Fruit fly (Drosophila melanogaster) S2 (cell line): ENCODE results near the gene CG17261.
A peak's percentile ranks its signal among the peaks of the same experiment; 100 is the strongest.

Source experiments
- CG8478 ChIP-seq: fragments of >200 bp; optimal IDR thresholded peaks from 2 replicates; lab custom pipeline; 2018
- CTCF ChIP-seq, 2 experiments: fragments of >200 bp; optimal IDR thresholded peaks; 2 replicates each; lab custom pipeline; 2018

The CG17261 gene

DNA sequence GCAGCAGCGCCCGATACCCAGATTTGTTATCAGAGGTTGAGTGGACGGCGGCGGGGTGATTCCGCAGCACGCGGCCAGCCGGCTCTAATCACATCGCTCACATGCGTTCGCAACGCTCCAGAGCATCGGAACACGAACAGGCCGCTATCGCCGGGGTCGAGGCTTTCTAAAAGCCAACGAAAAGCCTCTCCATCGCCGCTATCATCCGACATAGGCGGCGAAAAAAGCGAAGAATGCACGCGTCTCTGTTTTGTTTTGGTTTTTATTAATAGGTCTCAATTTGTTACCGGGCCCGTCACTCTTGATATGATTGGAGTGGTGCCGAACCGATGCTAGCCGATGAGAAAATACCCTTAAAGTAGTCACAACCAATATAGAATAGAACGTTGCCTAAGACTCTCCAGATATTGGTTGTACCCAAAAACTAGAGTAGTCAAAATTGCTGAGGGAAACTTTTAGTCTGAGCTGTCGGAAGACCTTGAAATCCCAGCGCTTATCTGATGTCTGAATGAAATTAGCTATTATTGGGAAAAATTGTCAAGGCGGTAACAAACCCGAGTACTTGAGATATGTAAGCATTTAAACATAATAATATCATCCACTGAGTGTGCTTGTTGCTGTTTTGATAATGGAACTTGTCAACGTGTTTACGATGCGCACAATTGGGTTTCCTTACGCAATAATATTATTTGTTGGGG lies at the start of gene CG17261:
Gene CG17261 (plus strand): TSS at position 634 of the 698 bp plus-strand sequence.
- TF ChIP-seq CTCF (optimal IDR thresholded peaks at IDR 0.05; lab: Kevin White, UChicago) (no peak), CG8478 (lab: Kevin White, UChicago) (no peak)

DNA sequence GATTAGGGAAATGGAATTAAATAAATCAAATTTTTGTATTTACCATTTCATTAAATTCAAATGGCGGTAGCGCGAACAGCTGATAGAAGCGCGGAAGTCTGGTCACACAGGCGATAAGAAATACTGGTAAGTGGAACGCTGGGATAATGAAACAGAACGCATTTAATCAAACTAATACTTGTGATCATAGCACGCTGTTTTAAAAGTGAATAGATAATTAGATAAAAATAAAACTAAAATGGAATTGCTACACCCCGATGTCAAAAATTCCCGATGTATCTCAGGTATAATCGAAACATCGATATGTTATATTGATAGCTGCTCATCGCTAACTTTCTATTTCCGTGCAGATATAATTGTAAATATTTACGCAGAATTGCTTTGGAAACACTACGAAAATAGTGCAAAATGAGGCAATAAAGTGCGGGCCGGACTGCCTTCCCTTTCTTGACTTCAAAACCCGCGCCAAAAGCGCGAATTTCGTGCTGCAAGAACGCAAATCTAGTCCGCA lies 49.6 kb upstream of the CG17261 start, which contains the start of the genes okr and CG3558:
Gene okr (minus strand): TSS at position 96 of the 511 bp plus-strand sequence.
Gene CG3558 (plus strand): TSS at position 207 of the 511 bp plus-strand sequence.
- TF ChIP-seq CG8478 (lab: Kevin White, UChicago) (no peak), CTCF (optimal IDR thresholded peaks at IDR 0.05; lab: Kevin White, UChicago) (peak in 1 of 2 experiments; percentile 2)

DNA sequence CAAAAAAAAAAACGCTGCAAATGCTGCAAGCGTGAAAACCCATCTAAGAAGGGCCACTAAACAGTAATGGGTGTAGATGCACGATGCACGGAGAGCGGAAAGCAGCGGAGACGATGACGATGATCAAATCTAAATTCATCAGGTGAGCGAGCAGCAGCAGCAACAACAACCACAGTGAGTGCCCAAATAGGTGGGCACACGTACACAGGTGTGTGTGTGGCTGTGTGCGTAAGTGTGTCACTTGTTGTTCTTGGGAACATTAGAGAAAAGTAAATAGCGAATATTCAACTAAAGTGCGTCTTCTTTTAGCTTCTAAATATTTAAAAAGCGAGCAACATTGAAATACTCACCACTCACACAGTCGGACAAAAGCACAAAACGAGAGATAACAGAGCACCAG lies 49.1 kb upstream of the CG17261 start:
- TF ChIP-seq CTCF (optimal IDR thresholded peaks at IDR 0.05; lab: Kevin White, UChicago) (no peak), CG8478 (lab: Kevin White, UChicago) (no peak)

DNA sequence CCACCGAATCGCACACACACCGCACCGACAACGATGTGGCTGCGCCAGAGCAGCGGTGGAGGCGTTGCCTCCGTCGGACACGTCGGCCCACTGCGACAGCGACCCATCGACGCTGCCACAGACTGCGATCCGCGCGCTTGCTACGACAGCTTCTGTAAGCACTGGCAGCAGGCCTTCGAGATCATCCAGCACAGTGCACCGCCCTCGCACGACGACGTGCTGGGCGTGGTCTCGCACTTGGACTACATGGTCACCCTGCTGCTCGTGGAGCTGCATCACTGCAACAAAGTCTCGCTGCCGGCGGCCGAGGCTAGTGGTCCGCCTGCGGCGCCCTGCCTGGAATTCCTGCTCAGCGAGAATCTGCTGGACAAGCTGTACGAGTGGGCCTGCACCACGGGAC lies 48.6 kb upstream of the CG17261 start:
- no peak for TF ChIP-seq CTCF (optimal IDR thresholded peaks at IDR 0.05; lab: Kevin White, UChicago)
- TF ChIP-seq CG8478 (lab: Kevin White, UChicago) = no peak

DNA sequence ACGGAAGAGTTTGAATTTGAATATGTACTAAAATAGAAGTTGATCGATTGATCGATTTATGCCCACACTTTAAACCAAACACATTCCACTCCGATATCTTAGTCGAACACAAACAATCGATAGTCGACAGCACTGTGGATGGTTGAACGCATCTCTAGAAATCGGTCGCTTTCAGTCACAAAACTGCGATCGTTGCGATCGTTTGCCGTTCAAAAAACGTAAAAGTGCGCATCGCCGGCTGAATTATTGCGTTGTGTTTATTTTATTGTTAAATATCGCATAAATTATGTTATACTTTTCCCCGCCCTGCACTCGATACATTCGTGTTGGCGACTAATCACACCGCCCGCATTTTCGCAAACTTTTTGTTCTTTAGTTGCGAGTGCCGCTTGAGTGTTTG lies 43.2 kb upstream of the CG17261 start, which contains the start of gene Ccdc85:
Gene Ccdc85 (plus strand): TSS at position 174 of the 400 bp plus-strand sequence.
- TF ChIP-seq CG8478 (lab: Kevin White, UChicago) (no peak), CTCF (optimal IDR thresholded peaks at IDR 0.05; lab: Kevin White, UChicago) (peak; percentile 23 to 51)

- no peak for TF ChIP-seq CTCF (optimal IDR thresholded peaks at IDR 0.05; lab: Kevin White, UChicago)
- TF ChIP-seq CG8478 (lab: Kevin White, UChicago) = no peak
Measured at dm6 chr2L:2999609-3000008, 42.7 kb upstream of the CG17261 start.

DNA sequence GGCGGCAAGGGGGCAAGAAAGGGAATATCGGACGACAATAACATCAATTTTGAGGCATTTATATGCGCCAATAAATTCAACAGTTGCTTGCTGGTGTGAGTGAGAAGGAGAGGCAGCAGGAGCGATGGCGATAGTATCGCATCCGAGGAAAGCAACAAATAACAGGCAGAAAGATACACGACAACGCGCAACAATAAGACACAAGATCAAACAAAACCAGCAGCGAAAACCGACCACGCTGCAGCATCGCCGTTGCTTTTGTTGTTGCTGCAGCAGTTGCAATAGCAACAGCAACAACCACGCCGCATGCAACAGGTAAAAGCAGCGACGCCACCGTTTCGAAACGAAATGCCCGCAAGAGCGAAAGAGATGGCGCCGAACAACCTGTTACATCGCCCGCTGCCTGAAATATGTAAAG lies 41.8 kb upstream of the CG17261 start:
- TF ChIP-seq CG8478 (lab: Kevin White, UChicago) (no peak), CTCF (optimal IDR thresholded peaks at IDR 0.05; lab: Kevin White, UChicago) (no peak)

dm6 chr2L:3001953-3002352 lies 40.4 kb upstream of the CG17261 start:
- TF ChIP-seq CTCF (optimal IDR thresholded peaks at IDR 0.05; lab: Kevin White, UChicago) (no peak), CG8478 (lab: Kevin White, UChicago) (no peak)

- no peak for TF ChIP-seq CTCF (optimal IDR thresholded peaks at IDR 0.05; lab: Kevin White, UChicago)
- no peak for TF ChIP-seq CG8478 (lab: Kevin White, UChicago)
Measured at dm6 chr2L:3003399-3003798, 39.0 kb upstream of the CG17261 start.

DNA sequence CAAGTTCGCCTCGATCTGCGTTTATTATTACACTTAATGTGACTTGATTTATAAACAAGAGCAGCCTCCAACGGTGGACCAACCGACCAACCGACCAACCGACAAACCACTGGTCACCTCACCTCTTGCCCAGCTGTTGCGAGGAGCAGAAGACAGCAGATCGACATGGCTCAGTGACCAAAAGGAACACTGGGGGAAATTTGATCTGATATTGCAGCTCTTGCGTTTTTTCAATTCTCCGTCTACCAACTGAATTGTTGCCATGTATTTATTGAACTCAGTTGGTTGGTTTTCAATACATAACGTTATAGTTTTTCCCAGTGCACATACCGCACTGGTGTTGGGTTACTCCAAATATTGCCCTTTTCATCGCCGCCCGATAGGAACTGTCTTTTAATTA lies 37.8 kb upstream of the CG17261 start:
- no peak for TF ChIP-seq CTCF (optimal IDR thresholded peaks at IDR 0.05; lab: Kevin White, UChicago)
- no peak for TF ChIP-seq CG8478 (lab: Kevin White, UChicago)

- TF ChIP-seq CG8478 (lab: Kevin White, UChicago) (no peak), CTCF (optimal IDR thresholded peaks at IDR 0.05; lab: Kevin White, UChicago) (no peak)
Measured at dm6 chr2L:3005483-3005882, 36.9 kb upstream of the CG17261 start.

DNA sequence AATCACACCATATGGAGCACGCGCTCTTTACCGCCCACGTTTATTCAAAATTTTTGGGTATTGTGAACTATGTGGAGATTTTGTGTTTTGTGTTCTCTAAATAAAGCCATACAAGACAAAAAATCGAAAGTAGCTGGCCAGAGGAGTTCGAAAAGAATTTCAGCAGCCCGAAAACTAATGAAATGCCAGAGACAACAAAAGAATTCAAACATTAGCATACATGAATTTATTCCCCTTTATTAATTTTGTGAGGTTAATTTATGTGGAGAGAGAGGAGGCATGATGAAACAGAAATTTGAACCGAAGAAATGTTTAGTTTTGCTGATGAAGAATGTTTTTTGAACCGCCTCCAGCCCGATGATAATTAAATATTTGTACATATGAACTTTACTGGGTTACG lies 36.2 kb upstream of the CG17261 start:
- TF ChIP-seq CG8478 (lab: Kevin White, UChicago) = no peak
- no peak for TF ChIP-seq CTCF (optimal IDR thresholded peaks at IDR 0.05; lab: Kevin White, UChicago)

- TF ChIP-seq CG8478 (lab: Kevin White, UChicago) (no peak), CTCF (optimal IDR thresholded peaks at IDR 0.05; lab: Kevin White, UChicago) (no peak)
Measured at dm6 chr2L:3006925-3007426, 35.4 kb upstream of the CG17261 start.

DNA sequence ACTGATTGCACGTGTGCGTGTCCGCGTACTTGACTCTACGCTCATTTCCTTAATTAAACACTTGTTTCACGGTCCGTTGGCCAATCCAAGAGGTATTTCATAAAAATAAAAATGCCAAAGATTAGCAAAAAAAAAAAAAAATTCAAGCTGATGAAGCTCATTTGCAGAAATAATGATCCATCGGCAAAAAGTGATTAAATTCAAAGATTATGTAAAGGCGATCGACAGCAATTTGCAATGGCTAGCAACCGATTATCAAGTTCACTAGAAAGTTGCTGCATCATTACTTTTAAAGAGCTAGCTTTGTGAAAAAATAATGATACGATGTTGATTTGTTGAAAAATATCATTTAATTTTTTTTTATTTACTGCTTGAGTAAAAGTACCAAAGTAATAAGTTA lies 32.9 kb upstream of the CG17261 start:
- no peak for TF ChIP-seq CTCF (optimal IDR thresholded peaks at IDR 0.05; lab: Kevin White, UChicago)
- TF ChIP-seq CG8478 (lab: Kevin White, UChicago) = no peak

- no peak for TF ChIP-seq CG8478 (lab: Kevin White, UChicago)
- TF ChIP-seq CTCF (optimal IDR thresholded peaks at IDR 0.05; lab: Kevin White, UChicago) = no peak
Measured at dm6 chr2L:3011484-3011883, 30.9 kb upstream of the CG17261 start.
